Fruit fly (Drosophila melanogaster): Measurements from ENCODE around the gene CG4367.

The CG4367 gene

dm6 chr3R:20312838-20313237, 8.1 kb upstream of the CG4367 start (continued):
- TF ChIP-seq stc (GFP tag; IDR thresholded peaks at IDR 0.05), result peak; percentile 40; the same call in 1 of the 2 replicates
- no peak for TF ChIP-seq Taf1 (GFP tag; IDR thresholded peaks at IDR 0.05)
- TF ChIP-seq CG30020 (tag; optimal IDR thresholded peaks at IDR 0.05), result no peak
- peak; percentile 80 for TF ChIP-seq lab (GFP tag; optimal IDR thresholded peaks at IDR 0.05)
- no peak for TF ChIP-seq chif (GFP tag; optimal IDR thresholded peaks at IDR 0.05)
- no peak for TF ChIP-seq tll (GFP tag; optimal IDR thresholded peaks at IDR 0.05)
- no peak for TF ChIP-seq Dek (tag; optimal IDR thresholded peaks at IDR 0.05)
- peak; percentile 85 for TF ChIP-seq Drgx (GFP tag; IDR thresholded peaks at IDR 0.05)
- no peak for TF ChIP-seq D (optimal IDR thresholded peaks at IDR 0.05)
- peak; percentile 6 for TF ChIP-seq D (GFP tag; optimal IDR thresholded peaks at IDR 0.05)
- TF ChIP-seq sens (GFP tag), result peak; percentile 62
- peak; percentile 30 for TF ChIP-seq CG4854 (GFP tag; optimal IDR thresholded peaks at IDR 0.05)
- TF ChIP-seq hbn (GFP tag; IDR thresholded peaks at IDR 0.05; ENCODE audit: partially characterized antibody), result no peak
- no peak for TF ChIP-seq CG17385 (GFP tag; optimal IDR thresholded peaks at IDR 0.05)
- TF ChIP-seq Hr39 (optimal IDR thresholded peaks at IDR 0.05), result no peak
- peak; percentile 21 for TF ChIP-seq CG7987 (GFP tag; optimal IDR thresholded peaks at IDR 0.05)
- TF ChIP-seq Pdp1 (GFP tag; optimal IDR thresholded peaks at IDR 0.05), result peak; percentile 31 to 33
- TF ChIP-seq Jarid2 (GFP tag; optimal IDR thresholded peaks at IDR 0.05), result peak; percentile 26
- TF ChIP-seq CG14050 (GFP tag; IDR thresholded peaks at IDR 0.05), result 0 out of 3 replicates have a peak, but pooled peaks have one; percentile 16
- TF ChIP-seq D19B (GFP tag; optimal IDR thresholded peaks at IDR 0.05), result peak; percentile 29
- TF ChIP-seq CG7839 (tag; optimal IDR thresholded peaks at IDR 0.05), result peak; percentile 48
- peak; percentile 50 for TF ChIP-seq Fer3 (tag; optimal IDR thresholded peaks at IDR 0.05)
- peak; percentile 10 for TF ChIP-seq tin (GFP tag; optimal IDR thresholded peaks at IDR 0.05)
- peak; percentile 11 for TF ChIP-seq CG7556 (GFP tag; optimal IDR thresholded peaks at IDR 0.05)
- peak; percentile 4 for TF ChIP-seq Nf-YC (tag; optimal IDR thresholded peaks at IDR 0.05)
- TF ChIP-seq caup (GFP tag; optimal IDR thresholded peaks at IDR 0.05; ENCODE audit: severe bottlenecking), result peak; percentile 66
- TF ChIP-seq CG1024 (GFP tag; IDR thresholded peaks at IDR 0.05), result no peak
- TF ChIP-seq Lim3 (GFP tag; IDR thresholded peaks at IDR 0.05), result no peak
- no peak for TF ChIP-seq CG6765 (GFP tag; optimal IDR thresholded peaks at IDR 0.05)
- TF ChIP-seq Deaf1 (tag; optimal IDR thresholded peaks at IDR 0.05), result peak; percentile 14
- TF ChIP-seq run (tag; optimal IDR thresholded peaks at IDR 0.05), result no peak
- peak; percentile 57 for TF ChIP-seq CG2712 (tag; optimal IDR thresholded peaks at IDR 0.05)
- no peak for TF ChIP-seq croc (GFP tag; conservative IDR thresholded peaks at IDR 0.05)
- TF ChIP-seq Hr51 (GFP tag; optimal IDR thresholded peaks at IDR 0.05), result peak in 1 of 2 experiments; percentile 7
- TF ChIP-seq Meics (GFP tag; optimal IDR thresholded peaks at IDR 0.05), result peak; percentile 80
- no peak for TF ChIP-seq Fer2 (tag; optimal IDR thresholded peaks at IDR 0.05)
- TF ChIP-seq dmrt99B (tag; optimal IDR thresholded peaks at IDR 0.05), result peak; percentile 48
- TF ChIP-seq CG6654 (GFP tag; optimal IDR thresholded peaks at IDR 0.05), result peak; percentile 40
- TF ChIP-seq CG3281 (GFP tag; optimal IDR thresholded peaks at IDR 0.05), result peak; percentile 73
- no peak for TF ChIP-seq lola (GFP tag; optimal IDR thresholded peaks at IDR 0.05)
- peak; percentile 15 for TF ChIP-seq bab2 (GFP tag; optimal IDR thresholded peaks at IDR 0.05)
- no peak for TF ChIP-seq mld (GFP tag; IDR thresholded peaks at IDR 0.05; ENCODE audit: partially characterized antibody)
- TF ChIP-seq Awh (GFP tag; IDR thresholded peaks at IDR 0.05), result peak; percentile 14; the same call in 1 of the 2 replicates
- 0 out of 3 replicates have a peak, but pooled peaks have one; percentile 4 for TF ChIP-seq ase (GFP tag; IDR thresholded peaks at IDR 0.05)
- TF ChIP-seq ken (GFP tag; IDR thresholded peaks at IDR 0.05), result no peak
- TF ChIP-seq CG4617 (GFP tag; optimal IDR thresholded peaks at IDR 0.05; ENCODE audit: borderline replicate concordance), result no peak
- peak; percentile 30 for TF ChIP-seq CG33213 (GFP tag; optimal IDR thresholded peaks at IDR 0.05)
- no peak for TF ChIP-seq bowl (GFP tag; IDR thresholded peaks at IDR 0.05)
- peak; percentile 42 for TF ChIP-seq Blimp-1 (GFP tag; optimal IDR thresholded peaks at IDR 0.05)
- TF ChIP-seq Dll (GFP tag; IDR thresholded peaks at IDR 0.05; ENCODE audit: partially characterized antibody), result no peak
